Fruit fly (Drosophila melanogaster) whole organism, embryonic: Measurements from ENCODE around the gene Dus1.

Experiments
- Abd-B ChIP-seq: fragments of 200-800 bp; sonication (Bioruptor generic); optimal IDR thresholded peaks from 2 replicates; lab custom pipeline; 2018; ENCODE audit warnings: missing biosample characterization, mild to moderate bottlenecking, missing genetic modification characterization, moderate library complexity
- Ada2b ChIP-seq: fragments of 200-800 bp; sonication (Bioruptor generic); IDR thresholded peaks from 2 replicates; pipeline ENCODE4 v1.3.6; 2022; ENCODE audit warnings: missing biosample characterization, missing genetic modification characterization
- Atf-2 ChIP-seq: fragments of 200-800 bp; sonication (Bioruptor generic); optimal IDR thresholded peaks from 2 replicates; lab custom pipeline; 2016; ENCODE audit warnings: missing biosample characterization, missing genetic modification characterization
- CG10543 ChIP-seq: fragments of 200-800 bp; sonication (Bioruptor generic); optimal IDR thresholded peaks from 3 replicates; lab custom pipeline; 2017; ENCODE audit warnings: missing biosample characterization, mild to moderate bottlenecking, missing genetic modification characterization, moderate library complexity
- CG11093 ChIP-seq: fragments of 200-800 bp; sonication (Bioruptor generic); IDR thresholded peaks from 3 replicates; pipeline ENCODE4 v1.3.6; 2022; ENCODE audit warnings: missing biosample characterization, missing genetic modification characterization
- CG12769 ChIP-seq: fragments of 200-800 bp; sonication (Bioruptor generic); optimal IDR thresholded peaks from 2 replicates; lab custom pipeline; 2019; ENCODE audit warnings: missing biosample characterization, mild to moderate bottlenecking, missing genetic modification characterization, moderate library complexity
- CG14050 ChIP-seq: fragments of 200-800 bp; sonication (Bioruptor generic); IDR thresholded peaks from 3 replicates; pipeline ENCODE4 v1.3.6; 2022; ENCODE audit warnings: missing biosample characterization, missing genetic modification characterization
- CG14710 ChIP-seq: fragments of 200-800 bp; sonication (Bioruptor generic); optimal IDR thresholded peaks from 3 replicates; lab custom pipeline; 2019; ENCODE audit warnings: missing biosample characterization, mild to moderate bottlenecking, missing genetic modification characterization, moderate library complexity
- CG17568 ChIP-seq: fragments of 200-800 bp; sonication (Bioruptor generic); optimal IDR thresholded peaks from 2 replicates; lab custom pipeline; 2018; ENCODE audit warnings: missing biosample characterization, mild to moderate bottlenecking, missing genetic modification characterization, moderate library complexity
- CG17612 ChIP-seq: fragments of 200-800 bp; sonication (Bioruptor generic); IDR thresholded peaks from 2 replicates; pipeline ENCODE4 v1.3.6; 2022; ENCODE audit warnings: missing biosample characterization, missing genetic modification characterization
- CG1792 ChIP-seq: fragments of 200-800 bp; sonication (Bioruptor generic); optimal IDR thresholded peaks from 2 replicates; lab custom pipeline; 2016; ENCODE audit warnings: missing biosample characterization, missing genetic modification characterization
- CG2678 ChIP-seq: fragments of 200-800 bp; sonication (Bioruptor generic); optimal IDR thresholded peaks from 3 replicates; lab custom pipeline; 2019; ENCODE audit warnings: missing biosample characterization, mild to moderate bottlenecking, missing genetic modification characterization, moderate library complexity
- CG30020 ChIP-seq: fragments of 200-800 bp; optimal IDR thresholded peaks from 2 replicates; lab custom pipeline; 2019; ENCODE audit warnings: missing biosample characterization, mild to moderate bottlenecking, missing genetic modification characterization, moderate library complexity
- CG34376 ChIP-seq: fragments of 200-800 bp; sonication (Bioruptor generic); optimal IDR thresholded peaks from 2 replicates; lab custom pipeline; 2018; ENCODE audit warnings: missing biosample characterization, mild to moderate bottlenecking, missing genetic modification characterization
- CG34422 ChIP-seq: fragments of 200-800 bp; sonication (Bioruptor generic); IDR thresholded peaks from 3 replicates; pipeline ENCODE4 v1.3.6; 2022; ENCODE audit warnings: missing biosample characterization, missing genetic modification characterization
- CG5180 ChIP-seq: fragments of 200-800 bp; sonication (Bioruptor generic); optimal IDR thresholded peaks from 3 replicates; lab custom pipeline; 2017; ENCODE audit warnings: missing biosample characterization, missing genetic modification characterization, mild to moderate bottlenecking, moderate library complexity, missing genetic modification reagents
- CG7987 ChIP-seq: fragments of 200-800 bp; sonication (Bioruptor generic); optimal IDR thresholded peaks from 2 replicates; lab custom pipeline; 2018; ENCODE audit warnings: missing biosample characterization, mild to moderate bottlenecking, missing genetic modification characterization, moderate library complexity
- CG8478 ChIP-seq: fragments of >200 bp; optimal IDR thresholded peaks from 2 replicates; lab custom pipeline; 2018
- CG9876 ChIP-seq: fragments of 200-800 bp; sonication (Bioruptor generic); optimal IDR thresholded peaks from 2 replicates; lab custom pipeline; 2016; ENCODE audit warnings: missing biosample characterization, missing genetic modification characterization
- Doc3 ChIP-seq: fragments of 200-800 bp; sonication (Bioruptor generic); IDR thresholded peaks from 3 replicates; pipeline ENCODE4 v1.3.6; 2022; ENCODE audit warnings: missing biosample characterization, missing genetic modification characterization; ENCODE audit not compliant: partially characterized antibody
- ERR ChIP-seq: fragments of 200-800 bp; sonication (Bioruptor generic); optimal IDR thresholded peaks from 2 replicates; lab custom pipeline; 2016; ENCODE audit warnings: missing biosample characterization, missing genetic modification characterization
- Eip74EF ChIP-seq, 2 experiments: fragments of 200-800 bp in 1 of 2; fragments of >200 bp in 1 of 2; sonication (Bioruptor generic) in 1 of 2; optimal IDR thresholded peaks; 2 replicates each; lab custom pipeline; 2017 to 2019; ENCODE audit warnings: missing biosample characterization in 2 of 2, missing genetic modification characterization in 2 of 2, mild to moderate bottlenecking in 1 of 2, moderate library complexity in 1 of 2
- Fer1 ChIP-seq: fragments of 200-800 bp; sonication (Bioruptor generic); optimal IDR thresholded peaks from 2 replicates; lab custom pipeline; 2017; ENCODE audit warnings: missing biosample characterization, mild to moderate bottlenecking, missing genetic modification characterization
- Hr51 ChIP-seq, 2 experiments: fragments of 200-800 bp; sonication (Bioruptor generic); optimal IDR thresholded peaks; 2 replicates in 1 of 2; 3 replicates in 1 of 2; lab custom pipeline; 2016 to 2018; ENCODE audit warnings: missing biosample characterization in 2 of 2, missing genetic modification characterization in 2 of 2, mild to moderate bottlenecking in 1 of 2, moderate library complexity in 1 of 2
- Mes4 ChIP-seq: fragments of 200-800 bp; sonication (Bioruptor generic); optimal IDR thresholded peaks from 2 replicates; lab custom pipeline; 2016; ENCODE audit warnings: missing biosample characterization, missing genetic modification characterization
- Optix ChIP-seq: fragments of 200-800 bp; sonication (Bioruptor generic); IDR thresholded peaks from 3 replicates; pipeline ENCODE4 v1.3.6; 2022; ENCODE audit warnings: missing biosample characterization, missing genetic modification characterization
- Poxn ChIP-seq: fragments of 200-800 bp; sonication (Bioruptor generic); IDR thresholded peaks from 2 replicates; pipeline ENCODE4 v1.3.6; 2022; ENCODE audit warnings: missing biosample characterization, missing genetic modification characterization
- Stat92E ChIP-seq, 3 experiments: fragments of >200 bp in 2 of 3; fragments of 200-800 bp in 1 of 3; sonication (Bioruptor generic) in 1 of 3; optimal IDR thresholded peaks; 2 replicates each; lab custom pipeline; 2017 to 2019; ENCODE audit warnings: missing biosample characterization in 3 of 3, missing genetic modification characterization in 3 of 3, mild to moderate bottlenecking in 1 of 3, moderate library complexity in 1 of 3
- Trl ChIP-seq, 3 experiments: fragments of >200 bp in 2 of 3; fragments of 200-800 bp in 1 of 3; sonication (Bioruptor generic) in 1 of 3; optimal IDR thresholded peaks; 2 replicates in 1 of 3; 3 replicates in 2 of 3; lab custom pipeline; 2016 to 2017; ENCODE audit warnings: missing biosample characterization in 1 of 3, missing genetic modification characterization in 1 of 3
- Xbp1 ChIP-seq: fragments of 200-800 bp; sonication (Bioruptor generic); optimal IDR thresholded peaks from 3 replicates; lab custom pipeline; 2016; ENCODE audit warnings: missing biosample characterization, mild to moderate bottlenecking, missing genetic modification characterization
- Xrp1 ChIP-seq: fragments of 200-800 bp; sonication (Bioruptor generic); IDR thresholded peaks from 2 replicates; pipeline ENCODE4 v1.3.6; 2022; ENCODE audit warnings: missing biosample characterization, missing genetic modification characterization
- cato ChIP-seq: fragments of 200-800 bp; sonication (Bioruptor generic); optimal IDR thresholded peaks from 2 replicates; lab custom pipeline; 2016; ENCODE audit warnings: missing biosample characterization, missing genetic modification characterization, borderline replicate concordance
- cwo ChIP-seq: fragments of 200-800 bp; sonication (Bioruptor generic); optimal IDR thresholded peaks from 3 replicates; lab custom pipeline; 2017; ENCODE audit warnings: missing biosample characterization, missing genetic modification characterization, mild to moderate bottlenecking, moderate library complexity, missing genetic modification reagents
- dmrt11E ChIP-seq: fragments of 200-800 bp; sonication (Bioruptor generic); optimal IDR thresholded peaks from 3 replicates; lab custom pipeline; 2018; ENCODE audit warnings: missing biosample characterization, mild to moderate bottlenecking, missing genetic modification characterization, moderate library complexity
- emc ChIP-seq: fragments of 200-800 bp; sonication (Bioruptor generic); optimal IDR thresholded peaks from 2 replicates; lab custom pipeline; 2016; ENCODE audit warnings: missing biosample characterization, missing genetic modification characterization
- ewg ChIP-seq: fragments of 200-800 bp; sonication (Bioruptor generic); optimal IDR thresholded peaks from 3 replicates; lab custom pipeline; 2017; ENCODE audit warnings: mild to moderate bottlenecking, missing biosample characterization, missing genetic modification reagents, missing genetic modification characterization
- fru ChIP-seq: fragments of >200 bp; optimal IDR thresholded peaks from 2 replicates; lab custom pipeline; 2017
- ftz-f1 ChIP-seq: fragments of 200-800 bp; sonication (Bioruptor generic); optimal IDR thresholded peaks from 2 replicates; lab custom pipeline; 2016; ENCODE audit warnings: missing biosample characterization, missing genetic modification characterization
- gfzf ChIP-seq: fragments of 200-800 bp; sonication (Bioruptor generic); optimal IDR thresholded peaks from 2 replicates; lab custom pipeline; 2016; ENCODE audit warnings: missing biosample characterization, mild to moderate bottlenecking, missing genetic modification characterization, moderate library complexity
- ham ChIP-seq: fragments of 200-800 bp; sonication (Bioruptor generic); IDR thresholded peaks from 2 replicates; pipeline ENCODE4 v1.3.6; 2022; ENCODE audit warnings: missing biosample characterization, missing genetic modification characterization
- kah ChIP-seq: fragments of 200-800 bp; sonication (Bioruptor generic); optimal IDR thresholded peaks from 2 replicates; lab custom pipeline; 2018; ENCODE audit warnings: missing biosample characterization, mild to moderate bottlenecking, missing genetic modification characterization
- knrl ChIP-seq: fragments of 200-800 bp; sonication (Bioruptor generic); IDR thresholded peaks from 3 replicates; pipeline ENCODE4 v1.3.6; 2022; ENCODE audit warnings: missing biosample characterization, missing genetic modification characterization; ENCODE audit not compliant: partially characterized antibody
- lilli ChIP-seq: fragments of 200-800 bp; sonication (Bioruptor generic); optimal IDR thresholded peaks from 3 replicates; lab custom pipeline; 2016; ENCODE audit warnings: missing biosample characterization, missing genetic modification characterization
- onecut ChIP-seq: fragments of 200-800 bp; sonication (Bioruptor generic); IDR thresholded peaks from 2 replicates; pipeline ENCODE4 v1.3.6; 2022; ENCODE audit warnings: missing biosample characterization, missing genetic modification characterization
- seq ChIP-seq: fragments of 200-800 bp; sonication (Bioruptor generic); IDR thresholded peaks from 2 replicates; pipeline ENCODE4 v1.3.6; 2022; ENCODE audit warnings: missing biosample characterization, missing genetic modification characterization
- tap ChIP-seq: fragments of 200-800 bp; optimal IDR thresholded peaks from 3 replicates; lab custom pipeline; 2019; ENCODE audit warnings: missing biosample characterization, mild to moderate bottlenecking, missing genetic modification characterization, moderate library complexity
- tin ChIP-seq: fragments of 200-800 bp; sonication (Bioruptor generic); optimal IDR thresholded peaks from 3 replicates; lab custom pipeline; 2016; ENCODE audit warnings: missing biosample characterization, missing genetic modification characterization

The Dus1 gene

dm6 chr2L:297480-298284 lies 26.1 kb upstream of the Dus1 start, which contains the start of gene Pi3K21B (continued):
- TF ChIP-seq knrl (GFP tag; lab: Robert Waterston, UW): 0 out of 3 replicates have a peak, but pooled peaks have one; percentile 10
- peak; percentile 33 for TF ChIP-seq ftz-f1
- peak; percentile 78 for TF ChIP-seq CG8478 (lab: Kevin White, UChicago)
- TF ChIP-seq cwo (GFP tag; lab: Kevin White, UChicago): peak; percentile 69
- TF ChIP-seq CG30020 (tag; lab: Kevin White, UChicago): peak; percentile 75
- peak; percentile 79 for TF ChIP-seq Ada2b
- peak; percentile 60; the same call in 1 of the 2 replicates for TF ChIP-seq Poxn (GFP tag; lab: Robert Waterston, UW)
- peak; percentile 73 for TF ChIP-seq emc (GFP tag; lab: Kevin White, UChicago)
- TF ChIP-seq CG14050 (GFP tag; lab: Robert Waterston, UW): peak; percentile 64
- peak; percentile 90 for TF ChIP-seq CG1792
- TF ChIP-seq cato: peak; percentile 84
- peak; percentile 81 for TF ChIP-seq CG12769 (tag; lab: Kevin White, UChicago)
- TF ChIP-seq seq (GFP tag; lab: Robert Waterston, UW): peak; percentile 70
- TF ChIP-seq ham (GFP tag; lab: Robert Waterston, UW): peak; percentile 83
- peak; percentile 74 for TF ChIP-seq ewg
- peak; percentile 87 for TF ChIP-seq Atf-2
- TF ChIP-seq ERR (GFP tag; lab: Kevin White, UChicago): peak; percentile 81
- no peak for TF ChIP-seq fru (lab: Kevin White, UChicago)
- TF ChIP-seq kah: peak; percentile 89
- TF ChIP-seq Optix (GFP tag; lab: Robert Waterston, UW): peak; percentile 59; the same call in 1 of the 3 replicates
- TF ChIP-seq CG34376 (GFP tag; lab: Kevin White, UChicago): peak; percentile 85
- peak; percentile 92 for TF ChIP-seq Abd-B (GFP tag; lab: Kevin White, UChicago)
- TF ChIP-seq gfzf (GFP tag; lab: Kevin White, UChicago): peak; percentile 31
- peak; percentile 80 for TF ChIP-seq Mes4
- TF ChIP-seq CG2678 (tag; lab: Kevin White, UChicago): peak; percentile 91
- no peak; the same call in 1 of the 3 replicates for TF ChIP-seq CG34422 (GFP tag; lab: Robert Waterston, UW)
- TF ChIP-seq CG11093 (GFP tag; lab: Robert Waterston, UW): peak; percentile 81
- TF ChIP-seq Trl (optimal IDR thresholded peaks at IDR 0.05; lab: Kevin White, UChicago): no peak
- TF ChIP-seq Trl (GFP tag; optimal IDR thresholded peaks at IDR 0.05; lab: Kevin White, UChicago): peak; percentile 96
- no peak for TF ChIP-seq Stat92E (GFP tag; optimal IDR thresholded peaks at IDR 0.05; lab: Kevin White, UChicago)
- TF ChIP-seq CG17612 (GFP tag; lab: Robert Waterston, UW): peak; percentile 52; the same call in 1 of the 2 replicates
- peak; percentile 2 for TF ChIP-seq CG17568 (GFP tag; lab: Kevin White, UChicago)
- TF ChIP-seq CG5180: peak; percentile 69
- peak; percentile 86 for TF ChIP-seq Fer1 (GFP tag; lab: Kevin White, UChicago)
- peak; percentile 92 for TF ChIP-seq CG10543 (GFP tag; lab: Kevin White, UChicago)
- peak; percentile 95 for TF ChIP-seq lilli
- peak; percentile 88 for TF ChIP-seq dmrt11E
- TF ChIP-seq CG7987 (GFP tag; lab: Kevin White, UChicago): peak; percentile 67
- peak; percentile 95 for TF ChIP-seq CG14710 (tag; lab: Kevin White, UChicago)
- TF ChIP-seq Xrp1: peak; percentile 83
- TF ChIP-seq tin (GFP tag; lab: Kevin White, UChicago): peak; percentile 94
- peak; percentile 74 for TF ChIP-seq onecut (GFP tag; lab: Robert Waterston, UW)
- peak; percentile 95 for TF ChIP-seq Xbp1
- peak; percentile 74 for TF ChIP-seq tap
- TF ChIP-seq Doc3 (GFP tag; lab: Robert Waterston, UW): no peak
- TF ChIP-seq Hr51 (GFP tag; optimal IDR thresholded peaks at IDR 0.05; lab: Kevin White, UChicago): peak; percentile 87 to 94
- TF ChIP-seq Eip74EF (GFP tag; optimal IDR thresholded peaks at IDR 0.05; lab: Kevin White, UChicago): peak in 1 of 2 experiments; percentile 65
- TF ChIP-seq CG9876 (GFP tag; lab: Kevin White, UChicago): peak; percentile 93
